Worm (Caenorhabditis elegans) whole organism, early embryonic: ENCODE data around the gene nhr-159.

ENCODE experiments used
- B0310.2 ChIP-seq: sonication (generic microtip); optimal IDR thresholded peaks from 2 replicates; lab custom pipeline; 2016; ENCODE audit warnings: mild to moderate bottlenecking, missing genetic modification characterization, missing compliant biosample characterization
- F13C5.2 ChIP-seq: sonication (generic microtip); optimal IDR thresholded peaks from 2 replicates; lab custom pipeline; 2017; ENCODE audit warnings: mild to moderate bottlenecking, missing genetic modification characterization, inconsistent platforms, missing compliant biosample characterization
- aly-1 ChIP-seq: sonication (generic microtip); optimal IDR thresholded peaks from 2 replicates; lab custom pipeline; 2016; ENCODE audit warnings: missing genetic modification characterization, missing compliant biosample characterization
- ama-1 ChIP-seq: fragments of 150-350 bp; optimal IDR thresholded peaks from 2 replicates; lab custom pipeline; 2014
- ceh-13 ChIP-seq: fragments of 200-800 bp; sonication (Bioruptor generic); optimal IDR thresholded peaks from 2 replicates; lab custom pipeline; 2018; ENCODE audit warnings: mild to moderate bottlenecking, missing genetic modification characterization, missing compliant biosample characterization
- ceh-36 ChIP-seq: sonication (generic microtip); optimal IDR thresholded peaks from 2 replicates; lab custom pipeline; 2016; ENCODE audit warnings: missing genetic modification characterization, inconsistent platforms, missing compliant biosample characterization
- ets-7 ChIP-seq: sonication (generic microtip); optimal IDR thresholded peaks from 2 replicates; lab custom pipeline; 2016; ENCODE audit warnings: missing genotype, missing genetic modification characterization, missing compliant biosample characterization
- flt-1 ChIP-seq: fragments of 200-800 bp; sonication (Bioruptor generic); IDR thresholded peaks from 2 replicates; pipeline ENCODE4 v1.3.6; 2022; ENCODE audit warnings: missing genetic modification characterization, missing compliant biosample characterization
- hmbx-1 ChIP-seq: sonication (generic microtip); optimal IDR thresholded peaks from 2 replicates; lab custom pipeline; 2016; ENCODE audit warnings: mild to moderate bottlenecking, missing genetic modification characterization, missing compliant biosample characterization
- hmg-4 ChIP-seq: fragments of 200-800 bp; sonication (Bioruptor generic); optimal IDR thresholded peaks from 2 replicates; lab custom pipeline; 2018; ENCODE audit warnings: mild to moderate bottlenecking, missing genetic modification characterization, missing compliant biosample characterization
- hnd-1 ChIP-seq: sonication (generic microtip); optimal IDR thresholded peaks from 2 replicates; lab custom pipeline; 2016; ENCODE audit warnings: missing genetic modification characterization, missing compliant biosample characterization
- pes-1 ChIP-seq: fragments of 200-800 bp; sonication (Bioruptor generic); IDR thresholded peaks from 2 replicates; pipeline ENCODE4 v1.3.6; 2022; ENCODE audit warnings: missing genetic modification reagents, missing genetic modification characterization, missing compliant biosample characterization
- scrt-1 ChIP-seq: fragments of 200-800 bp; sonication (Bioruptor generic); IDR thresholded peaks from 2 replicates; pipeline ENCODE4 v1.3.6; 2022; ENCODE audit warnings: missing genetic modification characterization, missing compliant biosample characterization
- sea-1 ChIP-seq: fragments of 200-800 bp; sonication (Bioruptor generic); conservative IDR thresholded peaks from 2 replicates; pipeline ENCODE4 v1.3.6; 2022; ENCODE audit warnings: missing genetic modification characterization, missing compliant biosample characterization
- tbx-11 ChIP-seq: fragments of 200-800 bp; sonication (Bioruptor generic); IDR thresholded peaks from 2 replicates; pipeline ENCODE4 v1.3.6; 2022; ENCODE audit warnings: missing genetic modification characterization, missing compliant biosample characterization
- tbx-37 ChIP-seq: fragments of 200-800 bp; sonication (Bioruptor generic); conservative IDR thresholded peaks from 2 replicates; pipeline ENCODE4 v1.3.6; 2022; ENCODE audit warnings: missing genetic modification reagents, missing genetic modification characterization, missing compliant biosample characterization
- tra-4 ChIP-seq: sonication (generic microtip); optimal IDR thresholded peaks from 2 replicates; lab custom pipeline; 2017; ENCODE audit warnings: missing genetic modification characterization, missing compliant biosample characterization

Gene nhr-159

DNA sequence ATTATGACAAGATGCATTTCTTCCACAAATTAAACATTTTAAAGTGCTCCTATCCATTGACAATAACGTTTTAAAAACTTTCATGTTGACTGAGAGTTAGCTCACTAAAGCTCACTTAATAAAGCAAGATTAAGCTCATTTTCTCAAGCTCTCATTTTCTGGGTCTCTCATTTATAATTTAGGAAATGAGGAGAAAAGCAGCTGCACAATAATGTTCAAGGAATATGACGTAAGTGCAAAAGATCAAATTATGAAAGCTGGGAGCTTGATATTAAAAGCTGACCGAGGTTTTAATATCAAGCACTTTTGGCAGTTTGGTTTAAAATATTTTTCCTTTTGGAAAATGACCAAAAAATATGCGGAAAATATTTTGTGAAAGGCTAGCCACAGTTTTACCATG, 20.3 kb downstream of the nhr-159 start, which contains the start of gene nhr-188:
Gene nhr-188 (minus strand): TSS at position 84 of the 400 bp plus-strand sequence.
- TF ChIP-seq tra-4 = no peak
- TF ChIP-seq ceh-13 (GFP tag; lab: Kevin White, UChicago) = no peak
- no peak for TF ChIP-seq tbx-37 (GFP tag; lab: Robert Waterston, UW)
- no peak for TF ChIP-seq hmbx-1 (tag; lab: Kevin White, UChicago)
- no peak for TF ChIP-seq hmg-4
- TF ChIP-seq tbx-11 (GFP tag; lab: Robert Waterston, UW) = no peak
- no peak for TF ChIP-seq sea-1
- no peak for TF ChIP-seq pes-1 (GFP tag; lab: Robert Waterston, UW)
- no peak for TF ChIP-seq F13C5.2 (tag; lab: Kevin White, UChicago)
- no peak for TF ChIP-seq B0310.2 (tag; lab: Kevin White, UChicago)
- TF ChIP-seq scrt-1 = no peak
- no peak for TF ChIP-seq ceh-36 (tag; lab: Kevin White, UChicago)
- no peak for TF ChIP-seq flt-1 (GFP tag; lab: Robert Waterston, UW)
- TF ChIP-seq aly-1 (tag; lab: Kevin White, UChicago) = no peak
- no peak for TF ChIP-seq ets-7
- no peak for TF ChIP-seq hnd-1 (tag; lab: Kevin White, UChicago)
- no peak for TF ChIP-seq ama-1

DNA sequence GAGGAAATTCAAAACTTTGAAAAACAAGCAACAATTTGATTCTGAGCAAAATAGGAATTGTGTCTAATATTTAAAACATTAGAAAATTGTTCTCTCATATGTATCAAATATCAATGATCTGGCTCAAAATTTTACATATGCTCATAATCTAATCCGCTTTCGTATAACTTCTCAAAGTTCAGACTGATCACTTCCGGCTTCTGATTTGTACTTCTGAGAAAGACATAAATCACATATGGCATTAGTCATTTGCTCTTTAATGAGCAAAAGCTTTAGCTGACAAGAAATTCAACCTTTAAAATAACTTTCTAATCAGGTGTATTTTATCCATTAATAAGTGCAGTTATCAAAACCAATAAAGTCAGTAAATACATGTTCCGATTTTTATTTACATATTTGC, 22.2 kb downstream of the nhr-159 start:
- TF ChIP-seq flt-1 (GFP tag; lab: Robert Waterston, UW) (no peak), ceh-13 (GFP tag; lab: Kevin White, UChicago) (no peak), hmg-4 (no peak), scrt-1 (no peak)

DNA sequence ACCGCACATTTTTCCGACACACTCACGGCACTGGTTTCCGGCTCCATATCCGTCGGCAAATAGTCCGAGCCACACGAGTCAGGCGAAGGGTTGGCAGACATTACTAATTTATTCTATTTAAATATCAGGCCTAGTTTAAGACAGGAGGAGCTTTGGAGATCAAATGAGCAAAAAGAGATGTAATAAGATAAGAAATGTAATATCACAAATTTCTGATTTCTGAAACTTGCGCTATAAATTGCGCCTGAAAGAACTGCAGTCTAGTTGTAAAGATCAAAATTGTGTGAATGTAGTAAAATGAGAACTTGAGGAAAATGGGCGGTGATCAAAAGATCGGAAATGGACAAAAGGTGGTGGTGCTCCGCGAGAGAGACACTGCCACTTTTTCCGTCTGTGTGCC, 23.3 kb downstream of the nhr-159 start, which contains the start of gene nhr-186:
Gene nhr-186 (minus strand): TSS at position 101 of the 400 bp plus-strand sequence.
- no peak for TF ChIP-seq ceh-36 (tag; lab: Kevin White, UChicago)
- TF ChIP-seq aly-1 (tag; lab: Kevin White, UChicago) = no peak
- TF ChIP-seq flt-1 (GFP tag; lab: Robert Waterston, UW) = no peak
- TF ChIP-seq tra-4 = no peak

DNA sequence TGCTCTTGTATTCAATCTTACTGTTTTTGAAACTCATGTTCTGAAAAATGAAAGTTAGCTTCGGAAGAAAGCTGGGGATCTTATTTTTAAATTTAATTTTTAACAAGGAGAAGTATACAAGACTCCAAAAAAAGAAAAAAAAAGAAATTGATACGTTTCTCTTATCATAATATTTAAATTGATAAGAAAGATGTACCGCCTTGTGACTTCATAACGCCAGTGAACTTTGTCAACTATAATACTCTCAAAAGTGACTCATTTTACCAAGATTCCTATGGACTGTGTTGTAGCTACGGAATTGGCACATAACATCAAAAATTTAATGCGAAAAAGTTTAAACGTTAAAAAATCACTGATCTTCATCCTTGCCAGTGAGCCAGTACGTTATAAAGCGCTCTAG, 26.4 kb downstream of the nhr-159 start:
- no peak for TF ChIP-seq aly-1 (tag; lab: Kevin White, UChicago)
- no peak for TF ChIP-seq hnd-1 (tag; lab: Kevin White, UChicago)
- TF ChIP-seq ceh-36 (tag; lab: Kevin White, UChicago) = no peak
- no peak for TF ChIP-seq F13C5.2 (tag; lab: Kevin White, UChicago)
- TF ChIP-seq pes-1 (GFP tag; lab: Robert Waterston, UW) = no peak
- no peak for TF ChIP-seq tbx-37 (GFP tag; lab: Robert Waterston, UW)
- no peak for TF ChIP-seq sea-1
- TF ChIP-seq ama-1 = no peak
- TF ChIP-seq tbx-11 (GFP tag; lab: Robert Waterston, UW) = no peak
- no peak for TF ChIP-seq B0310.2 (tag; lab: Kevin White, UChicago)
- no peak for TF ChIP-seq flt-1 (GFP tag; lab: Robert Waterston, UW)
- TF ChIP-seq tra-4 = no peak
- TF ChIP-seq ceh-13 (GFP tag; lab: Kevin White, UChicago) = no peak
- no peak for TF ChIP-seq hmg-4
- no peak for TF ChIP-seq hmbx-1 (tag; lab: Kevin White, UChicago)
- no peak for TF ChIP-seq ets-7
- no peak for TF ChIP-seq scrt-1

DNA sequence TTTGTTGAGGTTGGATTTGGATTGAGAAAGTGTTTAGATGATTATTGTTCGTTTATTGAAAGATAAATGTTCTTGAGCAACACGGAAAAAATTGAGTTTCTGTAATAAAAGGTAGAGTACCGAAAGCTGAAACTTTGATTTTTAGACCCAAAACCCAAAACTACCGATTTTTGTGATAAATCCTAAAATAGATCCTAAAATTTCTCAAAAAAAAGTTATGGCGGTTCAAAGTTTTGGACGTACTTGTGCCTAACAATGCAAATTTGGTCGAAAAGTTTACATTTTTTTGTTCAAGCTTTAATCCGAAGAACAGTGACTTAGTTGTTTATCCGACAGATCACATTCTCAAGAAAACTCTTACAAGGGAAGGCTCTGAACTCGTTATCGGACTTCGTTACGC, 30.9 kb downstream of the nhr-159 start, which contains the start of gene nhr-185:
Gene nhr-185 (minus strand): TSS at position 101 of the 400 bp plus-strand sequence.
- TF ChIP-seq tbx-37 (GFP tag; lab: Robert Waterston, UW) (no peak), tbx-11 (GFP tag; lab: Robert Waterston, UW) (no peak), ceh-13 (GFP tag; lab: Kevin White, UChicago) (no peak), pes-1 (GFP tag; lab: Robert Waterston, UW) (no peak), aly-1 (tag; lab: Kevin White, UChicago) (no peak), ceh-36 (tag; lab: Kevin White, UChicago) (no peak)

DNA sequence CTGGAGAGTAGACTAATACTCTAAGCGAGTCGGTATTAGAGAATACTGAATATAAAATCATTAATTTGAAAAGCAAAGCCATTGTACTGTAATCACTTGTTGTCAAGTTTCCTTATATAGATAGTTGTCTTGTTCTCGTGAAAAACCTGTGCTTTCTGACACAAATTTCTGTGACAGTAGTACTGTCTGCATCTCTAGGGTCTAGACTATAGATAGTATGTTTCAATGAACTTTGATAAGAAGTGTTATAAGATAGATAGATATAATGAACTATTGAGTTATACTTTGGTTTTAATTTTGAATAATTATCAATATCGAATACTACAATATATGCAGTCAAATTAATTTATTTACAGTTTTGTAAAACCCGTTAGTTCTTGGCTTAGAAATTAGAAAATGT, 34.2 kb downstream of the nhr-159 start, which contains the start of gene ugt-32:
Gene ugt-32 (minus strand): TSS at position 82 of the 400 bp plus-strand sequence.
- TF ChIP-seq tbx-11 (GFP tag; lab: Robert Waterston, UW) = no peak
- TF ChIP-seq ama-1 = no peak
- no peak for TF ChIP-seq pes-1 (GFP tag; lab: Robert Waterston, UW)
- no peak for TF ChIP-seq scrt-1
- no peak for TF ChIP-seq ets-7
- TF ChIP-seq B0310.2 (tag; lab: Kevin White, UChicago) = no peak
- no peak for TF ChIP-seq tbx-37 (GFP tag; lab: Robert Waterston, UW)
- no peak for TF ChIP-seq F13C5.2 (tag; lab: Kevin White, UChicago)
- no peak for TF ChIP-seq flt-1 (GFP tag; lab: Robert Waterston, UW)
- TF ChIP-seq sea-1 = no peak
- no peak for TF ChIP-seq hmg-4
- no peak for TF ChIP-seq ceh-36 (tag; lab: Kevin White, UChicago)
- no peak for TF ChIP-seq hmbx-1 (tag; lab: Kevin White, UChicago)
- no peak for TF ChIP-seq aly-1 (tag; lab: Kevin White, UChicago)
- TF ChIP-seq hnd-1 (tag; lab: Kevin White, UChicago) = no peak
- TF ChIP-seq tra-4 = no peak
- TF ChIP-seq ceh-13 (GFP tag; lab: Kevin White, UChicago) = no peak

DNA sequence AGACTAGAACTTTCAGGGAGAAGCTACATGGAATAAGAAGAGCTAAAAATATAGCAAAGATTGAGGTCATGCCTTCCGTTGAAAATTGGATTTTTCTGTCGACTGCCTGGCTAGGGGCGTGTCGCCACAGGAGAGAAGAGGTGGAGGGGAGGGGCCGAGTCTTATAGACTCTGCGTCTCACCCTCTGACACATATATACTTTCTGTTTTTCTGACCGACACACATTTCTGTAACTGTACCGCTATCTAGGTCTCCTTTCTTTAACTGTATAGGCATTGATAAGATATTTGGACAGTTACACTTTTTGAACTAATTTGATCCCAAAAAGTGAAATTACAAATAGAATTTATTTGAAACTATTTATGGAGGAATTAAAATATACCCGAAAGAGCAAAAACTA, 36.7 kb downstream of the nhr-159 start:
- TF ChIP-seq tbx-11 (GFP tag; lab: Robert Waterston, UW) (no peak), ceh-13 (GFP tag; lab: Kevin White, UChicago) (no peak), pes-1 (GFP tag; lab: Robert Waterston, UW) (no peak), B0310.2 (tag; lab: Kevin White, UChicago) (no peak), hnd-1 (tag; lab: Kevin White, UChicago) (no peak), hmg-4 (no peak), ets-7 (no peak), flt-1 (GFP tag; lab: Robert Waterston, UW) (no peak), F13C5.2 (tag; lab: Kevin White, UChicago) (no peak), ceh-36 (tag; lab: Kevin White, UChicago) (no peak), scrt-1 (no peak), aly-1 (tag; lab: Kevin White, UChicago) (no peak)
